Worm (Caenorhabditis elegans) whole organism, L3 larva: ENCODE measurements around the gene vnut-1.

Experiments
- R02D3.7 ChIP-seq: fragments of 150-350 bp; optimal IDR thresholded peaks from 2 replicates; lab custom pipeline; 2014; ENCODE audit warnings: missing biosample characterization, missing genetic modification characterization
- ZK546.5 ChIP-seq: sonication (generic microtip); optimal IDR thresholded peaks from 2 replicates; lab custom pipeline; 2017; ENCODE audit warnings: missing biosample characterization, missing genetic modification characterization
- ama-1 ChIP-seq: fragments of 150-350 bp; optimal IDR thresholded peaks from 2 replicates; lab custom pipeline; 2018
- ceh-16 ChIP-seq: sonication (generic microtip); optimal IDR thresholded peaks from 2 replicates; lab custom pipeline; 2017; ENCODE audit warnings: missing biosample characterization, missing genetic modification characterization
- ceh-82 ChIP-seq: fragments of 150-350 bp; optimal IDR thresholded peaks from 2 replicates; lab custom pipeline; 2014; ENCODE audit warnings: missing biosample characterization, missing genetic modification characterization
- ceh-9 ChIP-seq: sonication (generic microtip); optimal IDR thresholded peaks from 2 replicates; lab custom pipeline; 2018; ENCODE audit warnings: missing biosample characterization, missing genetic modification characterization
- daf-12 ChIP-seq: fragments of 150-350 bp; optimal IDR thresholded peaks from 2 replicates; lab custom pipeline; 2014; ENCODE audit warnings: missing biosample characterization, missing genetic modification reagents, missing genetic modification characterization
- egl-27 ChIP-seq: sonication (generic microtip); optimal IDR thresholded peaks from 4 replicates; lab custom pipeline; 2017; ENCODE audit warnings: missing biosample characterization, missing genetic modification reagents, missing genetic modification characterization
- egl-5 ChIP-seq: fragments of 150-350 bp; optimal IDR thresholded peaks from 2 replicates; lab custom pipeline; 2017; ENCODE audit warnings: missing biosample characterization, missing genetic modification reagents, missing genetic modification characterization, inconsistent platforms
- elt-1 ChIP-seq: fragments of 150-350 bp; optimal IDR thresholded peaks from 2 replicates; lab custom pipeline; 2014; ENCODE audit warnings: missing biosample characterization, missing genetic modification characterization
- elt-2 ChIP-seq: sonication (generic microtip); optimal IDR thresholded peaks from 2 replicates; lab custom pipeline; 2016; ENCODE audit warnings: missing genetic modification reagents, mild to moderate bottlenecking, missing genetic modification characterization, missing compliant biosample characterization
- fkh-10 ChIP-seq: sonication (generic microtip); optimal IDR thresholded peaks from 2 replicates; lab custom pipeline; 2017; ENCODE audit warnings: missing biosample characterization, missing genetic modification reagents, missing genetic modification characterization
- fkh-2 ChIP-seq: fragments of 150-350 bp; optimal IDR thresholded peaks from 2 replicates; lab custom pipeline; 2014; ENCODE audit warnings: missing biosample characterization, missing genetic modification reagents, missing genetic modification characterization
- hmg-11 ChIP-seq: sonication (generic microtip); optimal IDR thresholded peaks from 2 replicates; lab custom pipeline; 2016; ENCODE audit warnings: missing genetic modification characterization, missing compliant biosample characterization
- lin-15B ChIP-seq: fragments of 150-350 bp; optimal IDR thresholded peaks from 2 replicates; lab custom pipeline; 2014; ENCODE audit warnings: missing biosample characterization, missing genetic modification characterization
- lin-39 ChIP-seq: fragments of 150-350 bp; optimal IDR thresholded peaks from 2 replicates; lab custom pipeline; 2018; ENCODE audit warnings: missing biosample characterization, missing genetic modification reagents, missing genetic modification characterization
- lsy-12 ChIP-seq: sonication (generic microtip); optimal IDR thresholded peaks from 2 replicates; lab custom pipeline; 2016; ENCODE audit warnings: mild to moderate bottlenecking, missing genetic modification characterization, missing compliant biosample characterization
- nhr-12 ChIP-seq: fragments of 150-350 bp; optimal IDR thresholded peaks from 2 replicates; lab custom pipeline; 2014; ENCODE audit warnings: missing biosample characterization, missing genetic modification characterization
- nhr-23 ChIP-seq: fragments of 150-350 bp; optimal IDR thresholded peaks from 2 replicates; lab custom pipeline; 2014; ENCODE audit warnings: missing biosample characterization, missing genetic modification reagents, missing genetic modification characterization
- nhr-237 ChIP-seq: fragments of 150-350 bp; optimal IDR thresholded peaks from 2 replicates; lab custom pipeline; 2014; ENCODE audit warnings: missing biosample characterization, missing genetic modification characterization
- nhr-25 ChIP-seq: sonication (generic microtip); optimal IDR thresholded peaks from 2 replicates; lab custom pipeline; 2017; ENCODE audit warnings: missing biosample characterization, missing genetic modification characterization
- nhr-28 ChIP-seq: fragments of 150-350 bp; optimal IDR thresholded peaks from 2 replicates; lab custom pipeline; 2014; ENCODE audit warnings: missing biosample characterization, missing genetic modification characterization
- nhr-43 ChIP-seq: sonication (generic microtip); optimal IDR thresholded peaks from 2 replicates; lab custom pipeline; 2016; ENCODE audit warnings: mild to moderate bottlenecking, missing genetic modification characterization, missing compliant biosample characterization; ENCODE audit not compliant: poor library complexity, severe bottlenecking
- nhr-67 ChIP-seq: fragments of 150-350 bp; optimal IDR thresholded peaks from 2 replicates; lab custom pipeline; 2014; ENCODE audit warnings: missing biosample characterization, missing genetic modification characterization
- nhr-76 ChIP-seq: fragments of 150-350 bp; sonication (generic microtip); optimal IDR thresholded peaks from 5 replicates; lab custom pipeline; 2014; ENCODE audit warnings: missing biosample characterization, missing genetic modification characterization
- nhr-77 ChIP-seq: fragments of 150-350 bp; optimal IDR thresholded peaks from 2 replicates; lab custom pipeline; 2014; ENCODE audit warnings: missing biosample characterization, missing genetic modification characterization
- pha-4 ChIP-seq: fragments of 150-350 bp; optimal IDR thresholded peaks from 2 replicates; lab custom pipeline; 2014; ENCODE audit warnings: missing biosample characterization, missing genetic modification reagents, missing genetic modification characterization
- sea-2 ChIP-seq: fragments of 150-350 bp; sonication (generic microtip); optimal IDR thresholded peaks from 4 replicates; lab custom pipeline; 2014; ENCODE audit warnings: missing biosample characterization, missing genetic modification reagents, missing genetic modification characterization
- snpc-4 ChIP-seq: fragments of 150-350 bp; optimal IDR thresholded peaks from 2 replicates; lab custom pipeline; 2014; ENCODE audit warnings: missing biosample characterization, missing genetic modification characterization
- tbx-2 ChIP-seq: sonication (generic microtip); optimal IDR thresholded peaks from 2 replicates; lab custom pipeline; 2016; ENCODE audit warnings: mild to moderate bottlenecking, missing genetic modification characterization, missing compliant biosample characterization
- unc-39 ChIP-seq: sonication (generic microtip); optimal IDR thresholded peaks from 4 replicates; lab custom pipeline; 2017; ENCODE audit warnings: missing biosample characterization, missing genetic modification characterization
- unc-62 ChIP-seq: fragments of 150-350 bp; sonication (generic microtip); optimal IDR thresholded peaks from 4 replicates; lab custom pipeline; 2014; ENCODE audit warnings: missing biosample characterization, missing genetic modification reagents, missing genetic modification characterization
- ztf-11 ChIP-seq: fragments of 150-350 bp; optimal IDR thresholded peaks from 2 replicates; lab custom pipeline; 2014; ENCODE audit warnings: missing biosample characterization, missing genetic modification characterization
- ztf-4 ChIP-seq: fragments of 150-350 bp; optimal IDR thresholded peaks from 2 replicates; lab custom pipeline; 2014; ENCODE audit warnings: missing biosample characterization, missing genetic modification characterization

Gene vnut-1

DNA sequence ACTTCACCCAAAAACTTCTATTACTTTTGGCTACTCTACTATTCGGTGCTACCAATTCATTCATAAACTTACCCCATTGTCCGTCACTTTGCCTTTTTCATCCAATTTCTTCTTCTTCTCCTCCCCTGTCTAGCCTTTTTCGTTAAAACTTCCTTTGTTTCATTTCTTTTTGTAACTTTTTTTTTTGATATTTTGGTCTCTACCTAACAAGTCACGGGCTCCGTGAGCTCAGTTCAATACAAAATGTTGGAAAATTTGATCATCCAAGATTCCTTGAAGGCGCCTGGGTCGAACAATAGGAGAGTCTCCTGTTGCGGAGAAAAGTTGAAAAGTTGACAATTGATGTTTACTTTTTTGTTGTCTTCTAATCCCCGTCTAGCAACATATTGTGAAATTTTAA, 37.7 kb upstream of the vnut-1 start:
- TF ChIP-seq fkh-10 (peak; percentile 22), lin-15B (no peak)

DNA sequence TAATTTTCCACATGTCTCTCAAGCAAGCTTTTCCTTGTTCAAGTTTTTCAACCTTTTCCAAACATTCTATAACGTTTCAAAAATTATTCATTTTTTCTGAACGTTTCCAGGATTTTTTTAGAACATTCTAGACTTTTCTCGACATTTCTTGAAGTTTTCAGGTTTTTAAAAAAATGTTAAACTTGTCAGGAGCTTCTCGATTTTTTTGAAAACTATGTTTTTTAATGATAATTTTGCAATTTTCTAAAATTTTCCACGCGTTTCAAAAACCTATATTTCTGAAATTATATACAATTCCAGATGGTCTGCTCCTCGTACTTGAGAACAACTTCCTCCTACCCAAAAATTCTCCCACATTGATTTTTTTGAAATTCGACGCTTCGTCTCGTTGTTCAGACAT, 34.3 kb upstream of the vnut-1 start, which contains the start of gene dmsr-6:
TSS of gene dmsr-6 (plus strand) at position 301 of the 400 bp plus-strand sequence.
- no peak for TF ChIP-seq egl-27 (tag; lab: Kevin White, UChicago)

DNA sequence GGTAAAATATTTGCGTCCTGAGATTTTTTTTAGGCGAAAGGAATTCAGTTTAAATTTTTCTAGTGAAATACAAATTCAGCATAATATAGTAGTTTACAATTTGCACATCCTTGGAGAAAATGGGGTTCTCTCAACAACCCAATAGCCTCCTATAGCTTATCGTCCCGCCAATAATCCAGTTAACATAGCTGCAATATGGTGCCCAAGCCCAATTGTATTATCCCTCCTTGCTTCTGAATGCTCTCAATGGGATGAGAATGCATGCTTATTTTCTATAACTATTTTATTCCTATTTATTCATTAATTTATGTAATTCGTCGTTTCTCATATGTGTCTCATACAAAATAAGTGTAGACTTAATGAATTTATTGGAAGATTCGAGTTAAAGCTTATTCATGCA, 19.6 kb upstream of the vnut-1 start:
- TF ChIP-seq nhr-28 (tag; lab: Kevin White, UChicago) (no peak), sea-2 (GFP tag; lab: Kevin White, UChicago) (no peak), snpc-4 (tag; lab: Kevin White, UChicago) (no peak), nhr-25 (tag; lab: Kevin White, UChicago) (no peak), fkh-10 (no peak), nhr-76 (tag; lab: Kevin White, UChicago) (no peak), unc-39 (tag; lab: Kevin White, UChicago) (no peak), pha-4 (tag; lab: Kevin White, UChicago) (no peak), nhr-23 (no peak)

DNA sequence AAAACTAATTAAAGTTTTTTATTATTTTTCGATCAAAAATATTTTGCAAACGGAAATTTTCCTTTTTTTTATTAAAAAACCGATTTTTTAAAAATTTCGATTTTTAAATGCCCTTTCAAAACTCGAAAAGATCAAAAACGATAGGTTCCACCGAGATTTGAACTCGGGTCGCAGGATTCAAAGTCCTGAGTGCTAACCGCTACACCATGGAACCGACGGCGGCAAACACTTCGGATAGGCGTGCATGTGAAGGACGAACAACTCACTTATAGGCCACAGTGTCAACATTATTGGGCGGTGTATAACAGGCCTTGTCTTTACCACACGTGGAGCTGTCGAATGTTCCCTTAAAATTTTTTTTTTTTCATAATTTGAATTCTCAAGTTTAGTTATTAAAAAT, 14.9 kb upstream of the vnut-1 start:
- TF ChIP-seq nhr-23 (no peak), nhr-12 (tag; lab: Kevin White, UChicago) (no peak), nhr-67 (tag; lab: Kevin White, UChicago) (no peak), hmg-11 (tag; lab: Kevin White, UChicago) (peak; percentile 17), nhr-43 (tag; lab: Kevin White, UChicago) (peak; percentile 21), R02D3.7 (tag; lab: Kevin White, UChicago) (no peak), nhr-77 (no peak), ceh-9 (tag; lab: Kevin White, UChicago) (no peak), pha-4 (tag; lab: Kevin White, UChicago) (peak; percentile 50), elt-2 (tag; lab: Kevin White, UChicago) (peak; percentile 1), lin-39 (tag; lab: Kevin White, UChicago) (no peak), unc-62 (no peak)

DNA sequence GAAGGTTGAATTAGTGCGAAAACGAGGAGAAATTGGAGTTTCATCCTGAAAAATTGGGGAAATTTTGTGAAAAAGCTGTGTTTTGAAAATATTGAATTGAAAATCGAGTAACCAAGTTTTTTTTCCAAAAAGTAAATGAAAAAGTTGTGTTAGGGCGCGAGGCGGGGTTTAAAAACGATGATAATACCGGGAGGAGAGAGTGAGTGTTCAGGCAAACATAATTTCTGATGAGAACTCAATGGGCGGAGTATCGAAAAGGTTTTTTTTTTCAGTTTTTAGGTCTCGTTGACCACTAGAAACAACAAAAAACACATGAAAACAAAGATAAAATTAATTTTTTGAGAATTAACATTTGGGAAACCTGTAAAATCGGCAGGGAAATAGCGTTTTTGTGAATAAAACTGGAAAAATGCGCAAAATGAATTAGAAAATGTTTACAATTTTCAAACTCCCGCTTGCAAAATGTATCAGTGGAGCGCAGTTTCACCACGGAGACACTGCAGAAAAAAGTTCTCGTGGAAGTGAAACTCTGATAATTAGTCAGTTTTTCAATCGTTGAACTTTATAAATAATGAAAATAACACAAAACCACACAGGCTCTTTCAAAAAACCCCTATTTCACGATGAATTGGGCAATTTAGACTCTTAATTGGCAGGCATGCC, 9.9 kb upstream of the vnut-1 start, which contains the start of gene C13B4.1:
TSS of gene C13B4.1 (minus strand) at position 51 of the 663 bp plus-strand sequence.
- TF ChIP-seq nhr-28 (tag; lab: Kevin White, UChicago) (no peak), nhr-77 (no peak), tbx-2 (tag; lab: Kevin White, UChicago) (no peak), pha-4 (tag; lab: Kevin White, UChicago) (no peak), ztf-11 (tag; lab: Kevin White, UChicago) (no peak), ceh-16 (tag; lab: Kevin White, UChicago) (no peak), lin-39 (tag; lab: Kevin White, UChicago) (no peak)

DNA sequence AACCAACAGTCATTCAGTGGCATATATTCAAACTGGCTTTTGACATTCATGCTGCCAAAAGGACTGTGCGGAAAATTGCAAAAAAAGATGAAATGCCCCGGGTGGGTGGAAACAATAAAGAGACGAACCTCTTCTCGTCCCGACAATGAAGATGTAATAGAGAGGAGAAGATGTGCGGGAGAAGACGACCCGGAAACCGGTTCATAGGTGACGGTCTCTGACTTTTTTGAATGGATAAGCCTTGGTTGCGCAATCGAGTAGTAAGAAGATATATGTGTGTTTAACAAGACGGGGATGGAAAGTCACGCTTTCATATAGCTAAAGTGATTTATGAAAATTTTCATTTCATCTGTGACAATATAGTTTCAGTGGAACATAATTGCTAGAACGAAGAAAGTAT, 8.8 kb upstream of the vnut-1 start:
- TF ChIP-seq snpc-4 (tag; lab: Kevin White, UChicago), result no peak
- TF ChIP-seq nhr-23, result peak; percentile 43
- TF ChIP-seq nhr-25 (tag; lab: Kevin White, UChicago), result peak; percentile 50
- TF ChIP-seq R02D3.7 (tag; lab: Kevin White, UChicago), result no peak
- TF ChIP-seq nhr-43 (tag; lab: Kevin White, UChicago), result no peak

DNA sequence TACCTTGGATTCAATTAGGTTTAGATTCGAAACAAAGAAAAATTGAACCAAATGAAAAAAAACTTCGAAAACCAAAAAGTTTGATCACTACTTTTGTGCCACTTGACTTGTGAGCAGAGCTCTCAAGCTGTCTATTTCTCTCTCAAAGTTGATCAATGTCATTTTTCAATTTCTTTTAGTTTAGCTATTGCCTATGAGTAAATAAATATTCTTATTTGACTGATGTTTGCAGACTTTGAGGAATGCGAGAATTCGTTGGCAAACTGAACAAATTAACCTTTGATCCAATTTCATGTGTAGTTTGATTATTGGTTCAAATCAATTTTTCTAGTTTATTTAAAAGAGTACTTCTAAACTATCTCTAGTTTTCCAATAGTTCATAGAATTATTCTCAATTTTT, 5.8 kb upstream of the vnut-1 start:
- TF ChIP-seq pha-4 (tag; lab: Kevin White, UChicago), result peak; percentile 16
- TF ChIP-seq R02D3.7 (tag; lab: Kevin White, UChicago), result no peak
- TF ChIP-seq, all 47 proteins: peak for 1

DNA sequence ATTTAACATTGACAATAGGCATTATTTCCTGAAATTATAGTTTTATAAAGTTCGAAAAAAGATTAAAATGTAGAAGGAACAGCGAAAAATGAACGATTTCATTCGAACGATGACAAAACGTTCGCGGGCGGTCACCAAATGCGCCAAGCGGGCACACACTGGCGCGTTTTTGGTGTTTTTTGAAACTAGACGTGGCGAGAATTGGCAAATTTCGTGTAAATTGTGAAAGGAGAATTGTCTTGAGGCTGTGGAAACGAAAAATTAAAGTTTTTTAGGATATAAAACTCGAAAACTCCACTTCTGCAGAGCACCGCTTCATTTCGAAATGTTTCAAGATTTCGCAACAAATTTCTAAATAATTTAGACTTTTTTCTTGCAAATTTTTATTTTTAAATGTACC, 941 bp upstream of the vnut-1 start, which contains the start of gene usp-14:
TSS of gene usp-14 (minus strand) at position 28 of the 400 bp plus-strand sequence.
- no peak for TF ChIP-seq nhr-237 (tag; lab: Kevin White, UChicago)
- no peak for TF ChIP-seq daf-12 (tag; lab: Kevin White, UChicago)
- TF ChIP-seq egl-5 (tag; lab: Kevin White, UChicago), result no peak
- peak; percentile 55 for TF ChIP-seq lin-15B
- peak; percentile 15 for TF ChIP-seq lsy-12 (tag; lab: Kevin White, UChicago)
- TF ChIP-seq lin-39 (tag; lab: Kevin White, UChicago), result peak; percentile 1
- no peak for TF ChIP-seq fkh-10
- no peak for TF ChIP-seq R02D3.7 (tag; lab: Kevin White, UChicago)
- no peak for TF ChIP-seq ZK546.5
- TF ChIP-seq ceh-82 (tag; lab: Kevin White, UChicago), result no peak
- no peak for TF ChIP-seq elt-1 (tag; lab: Kevin White, UChicago)
- no peak for TF ChIP-seq ztf-11 (tag; lab: Kevin White, UChicago)
- TF ChIP-seq snpc-4 (tag; lab: Kevin White, UChicago), result peak; percentile 74
- TF ChIP-seq nhr-28 (tag; lab: Kevin White, UChicago), result no peak
- TF ChIP-seq ceh-16 (tag; lab: Kevin White, UChicago), result no peak
- TF ChIP-seq nhr-43 (tag; lab: Kevin White, UChicago), result peak; percentile 27
- TF ChIP-seq fkh-2 (tag; lab: Kevin White, UChicago), result no peak
- no peak for TF ChIP-seq sea-2 (GFP tag; lab: Kevin White, UChicago)
- TF ChIP-seq ama-1 (lab: Kevin White, UChicago), result no peak
- TF ChIP-seq ztf-4 (tag; lab: Kevin White, UChicago), result no peak
- TF ChIP-seq nhr-77, result peak; percentile 28
- TF ChIP-seq elt-2 (tag; lab: Kevin White, UChicago), result peak; percentile 13
- TF ChIP-seq pha-4 (tag; lab: Kevin White, UChicago), result peak; percentile 48
- TF ChIP-seq unc-62, result no peak
